Fruit fly (Drosophila melanogaster): ENCODE results near the gene CapaR.

CapaR gene

DNA sequence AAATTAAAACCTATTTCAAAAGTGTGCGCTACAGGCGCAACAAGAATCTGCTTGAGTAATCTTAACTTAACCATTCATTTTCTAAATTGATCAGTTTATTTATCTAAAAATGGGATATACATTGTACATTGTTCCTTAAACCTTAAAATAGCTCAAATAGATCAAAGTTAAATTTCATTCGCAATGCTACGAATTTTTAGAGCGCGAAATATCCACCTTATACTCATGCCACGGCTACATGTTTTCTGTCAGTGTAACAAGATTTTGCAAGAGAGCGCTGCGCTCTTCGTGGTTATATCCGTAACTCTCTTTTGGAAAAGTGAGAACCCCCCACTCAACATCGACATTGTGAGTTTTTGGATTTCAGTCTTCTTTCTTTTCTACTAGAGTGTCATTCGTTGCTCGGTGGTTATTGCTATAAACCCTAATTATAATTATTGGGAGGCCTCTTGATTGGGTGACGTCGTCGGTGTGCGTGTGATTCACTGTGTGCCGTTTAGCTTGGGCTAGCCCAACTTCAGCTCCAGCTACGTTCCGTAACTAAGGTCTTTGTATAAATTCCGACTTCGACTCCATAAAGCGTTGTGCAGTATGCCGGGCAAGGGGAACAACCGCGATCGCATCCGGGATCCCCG is 52.4 kb downstream of the CapaR start (continued):
- TF ChIP-seq phol (tag; optimal IDR thresholded peaks at IDR 0.05) = peak; percentile 39
- no peak for TF ChIP-seq CG7963 (GFP tag; IDR thresholded peaks at IDR 0.05; ENCODE audit: partially characterized antibody)
- TF ChIP-seq CG14014 (GFP tag; IDR thresholded peaks at IDR 0.05) = 0 out of 2 replicates have a peak, but pooled peaks have one; percentile 25
- peak; percentile 10 to 36 for TF ChIP-seq Pdp1 (GFP tag; optimal IDR thresholded peaks at IDR 0.05)
- TF ChIP-seq ind (GFP tag; optimal IDR thresholded peaks at IDR 0.05) = peak; percentile 39
- TF ChIP-seq CG33557 (GFP tag; optimal IDR thresholded peaks at IDR 0.05) = no peak
- TF ChIP-seq CG6272 (GFP tag; IDR thresholded peaks at IDR 0.05) = no peak
- TF ChIP-seq Hr78 (GFP tag; optimal IDR thresholded peaks at IDR 0.05) = peak in 1 of 2 experiments; percentile 57
- TF ChIP-seq CG14710 (tag; optimal IDR thresholded peaks at IDR 0.05) = peak; percentile 20
- peak; percentile 38; the same call in 1 of the 2 replicates for TF ChIP-seq HLH3B (GFP tag; IDR thresholded peaks at IDR 0.05)
- peak; percentile 57 for TF ChIP-seq slbo (GFP tag; IDR thresholded peaks at IDR 0.05)
- TF ChIP-seq Oli (tag; optimal IDR thresholded peaks at IDR 0.05) = peak; percentile 41
- TF ChIP-seq pfk (GFP tag; optimal IDR thresholded peaks at IDR 0.05) = no peak
- TF ChIP-seq CG6683 (GFP tag; optimal IDR thresholded peaks at IDR 0.05) = no peak
- no peak for TF ChIP-seq CG6854 (GFP tag; optimal IDR thresholded peaks at IDR 0.05)
- peak; percentile 8 for TF ChIP-seq pum (GFP tag; optimal IDR thresholded peaks at IDR 0.05)
- TF ChIP-seq maf-S (GFP tag; optimal IDR thresholded peaks at IDR 0.05) = peak; percentile 12
- peak; percentile 52 for TF ChIP-seq CG18262 (tag; optimal IDR thresholded peaks at IDR 0.05)
- peak; percentile 22 for TF ChIP-seq CG13296 (GFP tag; optimal IDR thresholded peaks at IDR 0.05)
- TF ChIP-seq PHDP (tag; optimal IDR thresholded peaks at IDR 0.05) = peak; percentile 67
- peak; percentile 56; the same call in 1 of the 3 replicates for TF ChIP-seq dysf (GFP tag; IDR thresholded peaks at IDR 0.05)
- TF ChIP-seq CG10654 (GFP tag; optimal IDR thresholded peaks at IDR 0.05) = no peak
- peak; percentile 61 for TF ChIP-seq vvl (GFP tag; IDR thresholded peaks at IDR 0.05)
- no peak for TF ChIP-seq twi (tag; optimal IDR thresholded peaks at IDR 0.05)
- TF ChIP-seq corto (GFP tag; optimal IDR thresholded peaks at IDR 0.05) = no peak
- TF ChIP-seq sc (optimal IDR thresholded peaks at IDR 0.05) = no peak
- no peak for TF ChIP-seq sc (GFP tag; optimal IDR thresholded peaks at IDR 0.05)
- TF ChIP-seq CG10565 (GFP tag; optimal IDR thresholded peaks at IDR 0.05) = no peak
- TF ChIP-seq CG3281 (GFP tag; optimal IDR thresholded peaks at IDR 0.05) = peak; percentile 49
- TF ChIP-seq CG12744 (GFP tag; optimal IDR thresholded peaks at IDR 0.05) = no peak
- no peak for TF ChIP-seq sna (GFP tag; IDR thresholded peaks at IDR 0.05; ENCODE audit: partially characterized antibody)
- TF ChIP-seq YL-1 (GFP tag; optimal IDR thresholded peaks at IDR 0.05) = no peak
- TF ChIP-seq slp2 (GFP tag; optimal IDR thresholded peaks at IDR 0.05) = peak; percentile 23
- no peak for TF ChIP-seq vfl (GFP tag; optimal IDR thresholded peaks at IDR 0.05)
- peak; percentile 37 for TF ChIP-seq CG7745 (tag; optimal IDR thresholded peaks at IDR 0.05)
- peak; percentile 5 for TF ChIP-seq CG4854 (GFP tag; optimal IDR thresholded peaks at IDR 0.05)
- no peak for TF ChIP-seq hb (GFP tag; IDR thresholded peaks at IDR 0.05; ENCODE audit: partially characterized antibody)
- peak; percentile 15 for TF ChIP-seq scrt (GFP tag; optimal IDR thresholded peaks at IDR 0.05)
- peak; percentile 36 for TF ChIP-seq Jarid2 (GFP tag; optimal IDR thresholded peaks at IDR 0.05)
- TF ChIP-seq H2.0 (GFP tag; IDR thresholded peaks at IDR 0.05) = 0 out of 2 replicates have a peak, but pooled peaks have one; percentile 32
- no peak for TF ChIP-seq CG15601 (tag; optimal IDR thresholded peaks at IDR 0.05)
- peak; percentile 4 for TF ChIP-seq Max (GFP tag; optimal IDR thresholded peaks at IDR 0.05)
- peak; percentile 50 for TF ChIP-seq tin (GFP tag; optimal IDR thresholded peaks at IDR 0.05)
- TF ChIP-seq chif (GFP tag; optimal IDR thresholded peaks at IDR 0.05) = peak; percentile 16 to 41
- TF ChIP-seq CG13624 (GFP tag; optimal IDR thresholded peaks at IDR 0.05) = peak; percentile 9
- TF ChIP-seq CG2678 (tag; optimal IDR thresholded peaks at IDR 0.05) = peak; percentile 50
- no peak for TF ChIP-seq CG4820 (GFP tag; optimal IDR thresholded peaks at IDR 0.05)
- TF ChIP-seq CG15696 (tag; optimal IDR thresholded peaks at IDR 0.05) = no peak
- no peak for TF ChIP-seq CG17912 (GFP tag; optimal IDR thresholded peaks at IDR 0.05)

Measured in whole organism, embryonic.